Worm (Caenorhabditis elegans) whole organism, young adult: ENCODE results near the gene Y69A2AR.31.

Experiments used
- B0019.2 ChIP-seq: fragments of 200-800 bp; sonication (Bioruptor generic); conservative IDR thresholded peaks from 2 replicates; pipeline ENCODE4 v1.3.6; 2022; ENCODE audit warnings: missing genetic modification reagents, missing genetic modification characterization, missing compliant biosample characterization
- B0261.1 ChIP-seq: sonication (generic microtip); optimal IDR thresholded peaks from 2 replicates; lab custom pipeline; 2016; ENCODE audit warnings: mild to moderate bottlenecking, missing genetic modification characterization, moderate library complexity, missing compliant biosample characterization
- B0336.3 ChIP-seq: fragments of 200-800 bp; sonication (Bioruptor generic); IDR thresholded peaks from 2 replicates; pipeline ENCODE4 v1.3.6; 2022; ENCODE audit warnings: missing genetic modification characterization, missing compliant biosample characterization
- F23B12.7 ChIP-seq: sonication (generic microtip); optimal IDR thresholded peaks from 2 replicates; lab custom pipeline; 2017; ENCODE audit warnings: missing genetic modification characterization, mild to moderate bottlenecking, missing compliant biosample characterization, antibody characterized with exemption, moderate library complexity; ENCODE audit not compliant: insufficient read depth
- F49E8.2 ChIP-seq: sonication (generic microtip); optimal IDR thresholded peaks from 3 replicates; lab custom pipeline; 2017; ENCODE audit warnings: missing genetic modification characterization, mild to moderate bottlenecking, missing compliant biosample characterization, antibody characterized with exemption, moderate library complexity; ENCODE audit not compliant: insufficient read depth
- F55B11.4 ChIP-seq: sonication (generic microtip); optimal IDR thresholded peaks from 2 replicates; lab custom pipeline; 2016; ENCODE audit warnings: missing compliant biosample characterization, missing genetic modification characterization, borderline replicate concordance; ENCODE audit not compliant: insufficient read depth
- K11D2.4 ChIP-seq: fragments of 200-800 bp; sonication (Bioruptor generic); IDR thresholded peaks from 2 replicates; pipeline ENCODE4 v1.3.6; 2022; ENCODE audit warnings: missing genetic modification reagents, missing genetic modification characterization, missing compliant biosample characterization
- Y53G8AR.9 ChIP-seq: fragments of 200-800 bp; sonication (Bioruptor generic); conservative IDR thresholded peaks from 2 replicates; pipeline ENCODE4 v1.3.6; 2022; ENCODE audit warnings: missing genetic modification reagents, missing genetic modification characterization, missing compliant biosample characterization
- Y79H2A.3 ChIP-seq: fragments of 200-800 bp; sonication (Bioruptor generic); conservative IDR thresholded peaks from 2 replicates; pipeline ENCODE4 v1.3.6; 2022; ENCODE audit warnings: missing genetic modification reagents, missing genetic modification characterization, missing compliant biosample characterization
- ZK185.1 ChIP-seq: sonication (generic microtip); optimal IDR thresholded peaks from 2 replicates; lab custom pipeline; 2016; ENCODE audit warnings: mild to moderate bottlenecking, missing genetic modification characterization, missing compliant biosample characterization; ENCODE audit not compliant: poor library complexity, severe bottlenecking
- aptf-2 ChIP-seq: fragments of 200-800 bp; sonication (Bioruptor generic); conservative IDR thresholded peaks from 2 replicates; pipeline ENCODE4 v1.3.6; 2022; ENCODE audit warnings: missing genetic modification reagents, missing genetic modification characterization, missing compliant biosample characterization
- aptf-3 ChIP-seq: fragments of 200-800 bp; sonication (Bioruptor generic); IDR thresholded peaks from 2 replicates; pipeline ENCODE4 v1.3.6; 2022; ENCODE audit warnings: missing genetic modification characterization, missing compliant biosample characterization
- attf-3 ChIP-seq: fragments of 200-800 bp; sonication (Bioruptor generic); conservative IDR thresholded peaks from 2 replicates; pipeline ENCODE4 v1.3.6; 2022; ENCODE audit warnings: missing genetic modification reagents, missing genetic modification characterization, missing compliant biosample characterization
- bed-1 ChIP-seq: fragments of 200-800 bp; sonication (Bioruptor generic); IDR thresholded peaks from 2 replicates; pipeline ENCODE4 v1.3.6; 2022; ENCODE audit warnings: missing genetic modification reagents, missing genetic modification characterization, missing compliant biosample characterization
- cebp-1 ChIP-seq, 2 experiments: fragments of 200-800 bp in 1 of 2; sonication (Bioruptor generic) in 1 of 2; sonication (generic microtip) in 1 of 2; IDR thresholded peaks in 1 of 2; optimal IDR thresholded peaks in 1 of 2; 2 replicates each; pipeline versions ENCODE4 v1.3.6 to Lab custom; 2017 to 2022; ENCODE audit warnings: missing compliant biosample characterization in 2 of 2, missing genetic modification characterization in 2 of 2, mild to moderate bottlenecking in 1 of 2, missing genetic modification reagents in 1 of 2, moderate library complexity in 1 of 2
- ceh-40 ChIP-seq: fragments of 200-800 bp; sonication (Bioruptor generic); IDR thresholded peaks from 2 replicates; pipeline ENCODE4 v1.3.6; 2022; ENCODE audit warnings: missing genetic modification characterization, missing compliant biosample characterization
- ceh-58 ChIP-seq: fragments of 200-800 bp; sonication (Bioruptor generic); IDR thresholded peaks from 2 replicates; pipeline ENCODE4 v1.3.6; 2022; ENCODE audit warnings: missing genetic modification characterization, missing compliant biosample characterization
- chd-7 ChIP-seq: sonication (generic microtip); optimal IDR thresholded peaks from 2 replicates; lab custom pipeline; 2016; ENCODE audit warnings: mild to moderate bottlenecking, missing genetic modification characterization, moderate library complexity, missing compliant biosample characterization
- dpl-1 ChIP-seq: fragments of 150-350 bp; optimal IDR thresholded peaks from 2 replicates; lab custom pipeline; 2014; ENCODE audit warnings: missing biosample characterization, missing genetic modification reagents, missing genetic modification characterization
- efl-1 ChIP-seq: fragments of 150-350 bp; optimal IDR thresholded peaks from 2 replicates; lab custom pipeline; 2014; ENCODE audit warnings: missing biosample characterization, missing genetic modification reagents, missing genetic modification characterization
- egl-18 ChIP-seq: fragments of 200-800 bp; sonication (Bioruptor generic); IDR thresholded peaks from 2 replicates; pipeline ENCODE4 v1.3.6; 2022; ENCODE audit warnings: missing genetic modification reagents, missing genetic modification characterization, missing compliant biosample characterization
- ets-4 ChIP-seq: fragments of 200-800 bp; sonication (Bioruptor generic); optimal IDR thresholded peaks from 2 replicates; lab custom pipeline; 2018; ENCODE audit warnings: mild to moderate bottlenecking, missing genetic modification characterization, missing compliant biosample characterization
- fkh-3 ChIP-seq: sonication (generic microtip); optimal IDR thresholded peaks from 2 replicates; lab custom pipeline; 2016; ENCODE audit warnings: mild to moderate bottlenecking, missing genetic modification characterization, missing compliant biosample characterization
- gei-17 ChIP-seq: fragments of 200-800 bp; sonication (Bioruptor generic); optimal IDR thresholded peaks from 2 replicates; lab custom pipeline; 2018; ENCODE audit warnings: mild to moderate bottlenecking, missing genetic modification characterization, missing compliant biosample characterization
- hlh-12 ChIP-seq: sonication (generic microtip); optimal IDR thresholded peaks from 2 replicates; lab custom pipeline; 2016; ENCODE audit warnings: missing genetic modification characterization, missing compliant biosample characterization
- hlh-26 ChIP-seq: fragments of 200-800 bp; sonication (Bioruptor generic); conservative IDR thresholded peaks from 2 replicates; pipeline ENCODE4 v1.3.6; 2022; ENCODE audit warnings: missing genetic modification reagents, missing genetic modification characterization, missing compliant biosample characterization
- hmg-20 ChIP-seq: fragments of 200-800 bp; sonication (Bioruptor generic); IDR thresholded peaks from 2 replicates; pipeline ENCODE4 v1.3.6; 2022; ENCODE audit warnings: missing genetic modification reagents, missing genetic modification characterization, missing compliant biosample characterization
- hrde-1 ChIP-seq: sonication (generic microtip); optimal IDR thresholded peaks from 2 replicates; lab custom pipeline; 2016; ENCODE audit warnings: missing genetic modification characterization, mild to moderate bottlenecking, missing compliant biosample characterization, moderate library complexity, missing genotype, missing genetic modification reagents, borderline replicate concordance
- let-526 ChIP-seq: fragments of 200-800 bp; sonication (Bioruptor generic); IDR thresholded peaks from 2 replicates; pipeline ENCODE4 v1.3.6; 2022; ENCODE audit warnings: missing genetic modification reagents, missing genetic modification characterization, missing compliant biosample characterization
- let-607 ChIP-seq, 2 experiments: fragments of 200-800 bp in 1 of 2; sonication (Bioruptor generic) in 1 of 2; sonication (generic microtip) in 1 of 2; optimal IDR thresholded peaks; 2 replicates each; lab custom pipeline; 2016 to 2018; ENCODE audit warnings: mild to moderate bottlenecking in 2 of 2, missing compliant biosample characterization in 2 of 2, missing genetic modification characterization in 2 of 2, moderate library complexity in 2 of 2, missing genotype in 1 of 2
- lin-40 ChIP-seq: sonication (generic microtip); optimal IDR thresholded peaks from 2 replicates; lab custom pipeline; 2016; ENCODE audit warnings: missing genetic modification characterization, mild to moderate bottlenecking, missing compliant biosample characterization, missing genotype, missing genetic modification reagents
- lin-54 ChIP-seq: fragments of 200-800 bp; sonication (Bioruptor generic); optimal IDR thresholded peaks from 2 replicates; lab custom pipeline; 2018; ENCODE audit warnings: mild to moderate bottlenecking, missing genetic modification characterization, missing compliant biosample characterization
- mxl-1 ChIP-seq: sonication (generic microtip); optimal IDR thresholded peaks from 2 replicates; lab custom pipeline; 2016; ENCODE audit warnings: missing genetic modification characterization, missing compliant biosample characterization
- nhr-120 ChIP-seq: fragments of 200-800 bp; sonication (Bioruptor generic); IDR thresholded peaks from 2 replicates; pipeline ENCODE4 v1.3.6; 2022; ENCODE audit warnings: missing genetic modification characterization, missing compliant biosample characterization
- nhr-179 ChIP-seq: sonication (generic microtip); optimal IDR thresholded peaks from 2 replicates; lab custom pipeline; 2016; ENCODE audit warnings: mild to moderate bottlenecking, missing genetic modification characterization, missing compliant biosample characterization
- nhr-90 ChIP-seq: sonication (generic microtip); optimal IDR thresholded peaks from 2 replicates; lab custom pipeline; 2016; ENCODE audit warnings: missing genotype, mild to moderate bottlenecking, missing genetic modification characterization, missing compliant biosample characterization
- rec-8 ChIP-seq, 2 experiments: sonication (generic microtip); optimal IDR thresholded peaks; 2 replicates each; lab custom pipeline; 2016; ENCODE audit warnings: mild to moderate bottlenecking in 2 of 2, missing genetic modification characterization in 2 of 2, missing genetic modification reagents in 2 of 2, missing genotype in 2 of 2, missing biosample characterization in 1 of 2, missing compliant biosample characterization in 1 of 2, moderate library complexity in 1 of 2
- somi-1 ChIP-seq: fragments of 200-800 bp; sonication (Bioruptor generic); optimal IDR thresholded peaks from 2 replicates; lab custom pipeline; 2018; ENCODE audit warnings: mild to moderate bottlenecking, missing genetic modification characterization, missing compliant biosample characterization
- tlf-1 ChIP-seq: fragments of 200-800 bp; sonication (Bioruptor generic); optimal IDR thresholded peaks from 2 replicates; lab custom pipeline; 2018; ENCODE audit warnings: mild to moderate bottlenecking, missing genetic modification characterization, missing compliant biosample characterization
- unc-62 ChIP-seq: fragments of 150-350 bp; optimal IDR thresholded peaks from 2 replicates; lab custom pipeline; 2014; ENCODE audit warnings: missing biosample characterization, missing genetic modification reagents, missing genetic modification characterization
- xnd-1 ChIP-seq: sonication (generic microtip); optimal IDR thresholded peaks from 2 replicates; lab custom pipeline; 2016; ENCODE audit warnings: missing genotype, missing genetic modification reagents, missing genetic modification characterization, missing compliant biosample characterization
- zfh-2 ChIP-seq: fragments of 200-800 bp; sonication (Bioruptor generic); conservative IDR thresholded peaks from 2 replicates; pipeline ENCODE4 v1.3.6; 2022; ENCODE audit warnings: missing genetic modification reagents, missing genetic modification characterization, missing compliant biosample characterization
- zim-3 ChIP-seq: sonication (generic microtip); optimal IDR thresholded peaks from 2 replicates; lab custom pipeline; 2017; ENCODE audit warnings: mild to moderate bottlenecking, missing genetic modification characterization, moderate library complexity, missing compliant biosample characterization
- ztf-28 ChIP-seq: fragments of 200-800 bp; sonication (Bioruptor generic); IDR thresholded peaks from 2 replicates; pipeline ENCODE4 v1.3.6; 2022; ENCODE audit warnings: missing genetic modification reagents, missing genetic modification characterization, missing compliant biosample characterization
- ztf-6 ChIP-seq: fragments of 200-800 bp; sonication (Bioruptor generic); IDR thresholded peaks from 2 replicates; pipeline ENCODE4 v1.3.6; 2022; ENCODE audit warnings: missing genetic modification reagents, missing genetic modification characterization, missing compliant biosample characterization

The Y69A2AR.31 gene

DNA sequence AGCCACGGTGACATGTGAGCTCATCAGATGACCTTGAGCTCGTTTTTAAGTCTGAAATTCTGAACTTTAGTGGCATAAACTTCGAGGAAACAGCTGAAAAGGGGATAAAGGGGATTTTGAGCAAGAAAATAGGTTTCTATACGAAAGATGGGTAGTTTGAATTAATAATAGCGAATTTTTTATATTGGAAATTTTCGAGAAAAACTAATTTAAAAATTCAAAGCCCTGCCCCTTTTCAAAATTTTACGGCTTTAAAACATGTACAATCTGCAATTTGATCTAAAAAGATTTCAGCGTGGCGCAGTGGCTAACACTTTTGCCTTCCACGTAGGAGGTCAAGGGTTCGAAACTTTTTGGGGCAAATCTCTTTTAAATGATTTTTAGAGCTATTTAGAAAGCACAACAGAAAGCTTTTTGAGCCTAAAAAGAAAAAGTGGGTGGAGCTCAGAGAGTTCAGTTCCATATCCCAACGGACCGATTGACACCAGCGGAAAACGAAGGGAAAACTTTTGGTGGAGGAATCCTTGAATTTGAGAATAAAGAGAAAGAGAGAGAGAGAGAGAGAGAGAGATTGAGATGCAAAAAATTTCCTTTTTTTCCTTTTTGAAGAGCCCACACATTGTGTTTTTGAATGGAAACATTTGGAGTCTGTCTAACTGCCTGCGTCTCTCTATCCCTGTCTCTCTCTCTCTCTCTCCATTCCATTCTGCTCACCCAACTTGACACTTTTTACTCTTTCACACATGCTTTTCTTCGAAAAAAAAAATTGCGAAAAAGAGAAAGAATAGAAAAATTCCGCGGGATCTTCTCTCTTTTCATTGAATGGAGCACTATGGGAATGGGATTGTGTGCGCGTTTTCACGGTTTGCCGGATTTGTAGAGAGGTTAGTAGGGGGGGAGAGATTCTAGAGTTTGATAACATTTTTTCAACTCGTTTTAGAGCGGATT is at the start of gene Y69A2AR.31 (continued):
- TF ChIP-seq K11D2.4 (no peak), Y79H2A.3 (no peak), nhr-90 (tag; lab: Kevin White, UChicago) (peak; percentile 74), efl-1 (GFP tag; lab: Kevin White, UChicago) (no peak), xnd-1 (no peak), F49E8.2 (no peak), B0019.2 (GFP tag; lab: Robert Waterston, UW) (no peak), tlf-1 (no peak), bed-1 (GFP tag; lab: Robert Waterston, UW) (no peak), hmg-20 (GFP tag; lab: Robert Waterston, UW) (no peak), B0261.1 (peak; percentile 71), ets-4 (GFP tag; lab: Kevin White, UChicago) (no peak), chd-7 (tag; lab: Kevin White, UChicago) (peak; percentile 39), ztf-6 (GFP tag; lab: Robert Waterston, UW) (no peak), attf-3 (GFP tag; lab: Robert Waterston, UW) (0 out of 2 replicates have a peak, but pooled peaks have one; percentile 26), unc-62 (GFP tag; lab: Kevin White, UChicago) (no peak), cebp-1 (GFP tag; IDR thresholded peaks at IDR 0.05; lab: Robert Waterston, UW) (no peak), cebp-1 (tag; optimal IDR thresholded peaks at IDR 0.05; lab: Kevin White, UChicago) (peak; percentile 4), rec-8 (tag; optimal IDR thresholded peaks at IDR 0.05; lab: Kevin White, UChicago) (peak; percentile 23 to 54), nhr-120 (no peak), F55B11.4 (tag; lab: Kevin White, UChicago) (no peak), ZK185.1 (tag; lab: Kevin White, UChicago) (peak; percentile 31), gei-17 (GFP tag; lab: Kevin White, UChicago) (no peak), mxl-1 (peak; percentile 44), aptf-3 (GFP tag; lab: Robert Waterston, UW) (no peak), fkh-3 (tag; lab: Kevin White, UChicago) (no peak), hrde-1 (tag; lab: Kevin White, UChicago) (peak; percentile 28), zim-3 (tag; lab: Kevin White, UChicago) (peak; percentile 27), egl-18 (no peak), Y53G8AR.9 (GFP tag; lab: Robert Waterston, UW) (no peak; the same call in 1 of the 2 replicates), ceh-40 (GFP tag; lab: Robert Waterston, UW) (no peak), nhr-179 (tag; lab: Kevin White, UChicago) (no peak), F23B12.7 (tag; lab: Kevin White, UChicago) (peak; percentile 44), hlh-26 (no peak), lin-40 (tag; lab: Kevin White, UChicago) (no peak), let-607 (tag; optimal IDR thresholded peaks at IDR 0.05; lab: Kevin White, UChicago) (peak in 1 of 2 experiments; percentile 42), dpl-1 (no peak), aptf-2 (no peak), B0336.3 (GFP tag; lab: Robert Waterston, UW) (no peak), somi-1 (GFP tag; lab: Kevin White, UChicago) (peak; percentile 29), ceh-58 (no peak), lin-54 (peak; percentile 30), zfh-2 (no peak), let-526 (no peak), hlh-12 (no peak), ztf-28 (GFP tag; lab: Robert Waterston, UW) (no peak)
